Worm (Caenorhabditis elegans): ENCODE measurements around the gene fbxb-87.

Gene fbxb-87

DNA sequence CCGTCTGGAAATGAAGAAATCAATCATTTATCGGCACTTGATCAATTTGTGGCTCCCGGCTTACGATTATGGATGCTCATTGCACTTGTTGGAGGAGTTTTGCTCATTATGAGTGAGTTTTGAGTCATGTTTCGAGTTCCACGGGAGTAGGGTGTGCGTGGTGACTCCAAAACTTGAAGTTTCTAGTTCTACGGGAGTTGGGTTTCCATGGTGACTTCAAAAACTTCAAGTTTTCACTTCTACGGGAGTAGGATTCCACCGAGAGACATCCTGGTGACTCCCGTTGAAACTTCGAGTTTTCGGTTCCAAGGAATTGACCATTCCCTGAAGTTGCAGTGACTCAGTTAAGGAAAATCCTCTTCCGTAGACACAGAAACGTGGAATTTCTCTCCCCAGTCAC lies 37.5 kb upstream of the fbxb-87 start (continued):
- TF ChIP-seq hlh-6 (tag; optimal IDR thresholded peaks at IDR 0.05), result peak; percentile 85
- TF ChIP-seq mec-3 (tag; optimal IDR thresholded peaks at IDR 0.05; ENCODE audit: borderline replicate concordance), result peak; percentile 96
- TF ChIP-seq lim-6 (tag; optimal IDR thresholded peaks at IDR 0.05), result peak; percentile 94
- no peak for TF ChIP-seq unc-55 (GFP tag; optimal IDR thresholded peaks at IDR 0.05)
- TF ChIP-seq sdc-2 (tag; optimal IDR thresholded peaks at IDR 0.05), result peak; percentile 51
- peak; percentile 93 for TF ChIP-seq ets-4 (tag; optimal IDR thresholded peaks at IDR 0.05)
- peak; percentile 97 for TF ChIP-seq ceh-2 (tag; optimal IDR thresholded peaks at IDR 0.05)
- no peak for TF ChIP-seq ceh-22 (tag; optimal IDR thresholded peaks at IDR 0.05)
- TF ChIP-seq pha-4 (tag; optimal IDR thresholded peaks at IDR 0.05), result no peak
- peak; percentile 99 for TF ChIP-seq ceh-31 (tag; optimal IDR thresholded peaks at IDR 0.05)
- TF ChIP-seq ceh-24 (tag; optimal IDR thresholded peaks at IDR 0.05), result no peak
- TF ChIP-seq C08G9.2 (tag; optimal IDR thresholded peaks at IDR 0.05), result peak; percentile 99
- TF ChIP-seq ceh-6 (GFP tag; optimal IDR thresholded peaks at IDR 0.05), result peak; percentile 60
- no peak for TF ChIP-seq lin-11 (tag; optimal IDR thresholded peaks at IDR 0.05)
- TF ChIP-seq elt-4 (tag; optimal IDR thresholded peaks at IDR 0.05), result peak; percentile 93
- TF ChIP-seq nhr-11 (tag; optimal IDR thresholded peaks at IDR 0.05), result no peak

DNA sequence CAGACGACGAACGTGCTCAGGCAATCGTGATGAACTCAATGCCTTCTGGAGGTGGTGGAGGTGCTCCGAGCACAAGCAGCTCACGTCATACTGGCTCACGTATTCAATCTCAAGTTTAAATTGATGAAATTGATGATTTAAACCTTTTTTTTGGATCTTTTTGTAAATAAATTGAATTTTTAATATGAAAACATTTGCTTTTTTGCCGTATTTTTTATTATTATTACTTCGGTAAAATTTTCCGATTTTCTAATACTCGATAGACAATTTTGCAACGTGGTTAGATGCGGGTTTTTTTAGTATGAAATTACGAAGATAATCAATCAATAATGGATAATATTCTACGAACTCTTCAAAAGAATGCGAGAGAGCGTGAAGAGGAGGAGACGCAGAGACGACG lies 36.3 kb upstream of the fbxb-87 start, which contains the start of gene oxi-1:
oxi-1 (plus strand) TSS at position 301 of the 400 bp plus-strand sequence.
- TF ChIP-seq pag-3 (tag; optimal IDR thresholded peaks at IDR 0.05; ENCODE audit: borderline replicate concordance) (no peak), tbx-7 (tag; optimal IDR thresholded peaks at IDR 0.05) (no peak), madf-2 (tag; optimal IDR thresholded peaks at IDR 0.05) (no peak), ceh-14 (tag; optimal IDR thresholded peaks at IDR 0.05) (no peak), ceh-18 (tag; optimal IDR thresholded peaks at IDR 0.05) (no peak), ceh-48 (tag; optimal IDR thresholded peaks at IDR 0.05) (no peak)

DNA sequence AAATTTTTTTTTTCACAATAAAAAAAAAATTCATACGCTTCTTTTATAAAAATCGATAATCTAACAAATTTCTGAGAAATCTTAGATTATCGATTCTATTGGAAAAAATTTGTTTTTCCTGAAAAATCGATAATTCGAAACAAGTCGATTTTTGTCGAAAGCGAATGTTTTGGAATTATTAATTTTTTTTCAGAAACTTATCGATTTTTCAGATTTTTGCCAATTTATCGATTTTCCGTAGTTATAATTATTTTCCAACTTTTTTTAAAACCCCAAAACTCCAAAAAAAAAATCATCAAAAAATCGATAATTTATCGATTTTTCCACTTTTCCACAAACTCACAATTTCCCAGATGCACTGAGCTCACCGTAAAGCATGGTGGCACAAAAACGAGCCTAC lies 32.9 kb upstream of the fbxb-87 start:
- TF ChIP-seq Y22D7AL.16 (tag; optimal IDR thresholded peaks at IDR 0.05) (no peak), ceh-48 (tag; optimal IDR thresholded peaks at IDR 0.05) (peak; percentile 42)

DNA sequence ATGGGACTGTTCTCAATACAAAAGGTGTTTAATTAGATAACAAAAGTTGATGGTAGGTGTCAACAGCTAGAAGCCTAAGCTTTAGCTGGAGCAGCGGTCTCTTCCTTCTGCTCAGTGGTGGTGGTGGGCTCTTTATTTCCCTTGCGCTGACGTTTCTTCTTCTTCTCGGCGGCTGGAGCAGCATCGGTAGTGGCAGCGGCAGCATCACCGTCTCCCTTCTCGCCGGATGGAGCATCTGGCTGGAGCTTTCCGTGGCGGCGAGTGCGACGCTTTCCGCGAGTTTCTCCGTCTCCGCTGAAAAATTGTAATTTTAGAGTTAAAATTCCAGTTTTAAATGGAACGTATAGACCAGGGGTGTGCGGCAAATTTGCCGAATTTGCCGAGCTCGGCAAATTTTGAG lies 27.2 kb upstream of the fbxb-87 start:
- TF ChIP-seq hlh-6 (tag; optimal IDR thresholded peaks at IDR 0.05) (no peak), pha-2 (tag; optimal IDR thresholded peaks at IDR 0.05) (no peak)

DNA sequence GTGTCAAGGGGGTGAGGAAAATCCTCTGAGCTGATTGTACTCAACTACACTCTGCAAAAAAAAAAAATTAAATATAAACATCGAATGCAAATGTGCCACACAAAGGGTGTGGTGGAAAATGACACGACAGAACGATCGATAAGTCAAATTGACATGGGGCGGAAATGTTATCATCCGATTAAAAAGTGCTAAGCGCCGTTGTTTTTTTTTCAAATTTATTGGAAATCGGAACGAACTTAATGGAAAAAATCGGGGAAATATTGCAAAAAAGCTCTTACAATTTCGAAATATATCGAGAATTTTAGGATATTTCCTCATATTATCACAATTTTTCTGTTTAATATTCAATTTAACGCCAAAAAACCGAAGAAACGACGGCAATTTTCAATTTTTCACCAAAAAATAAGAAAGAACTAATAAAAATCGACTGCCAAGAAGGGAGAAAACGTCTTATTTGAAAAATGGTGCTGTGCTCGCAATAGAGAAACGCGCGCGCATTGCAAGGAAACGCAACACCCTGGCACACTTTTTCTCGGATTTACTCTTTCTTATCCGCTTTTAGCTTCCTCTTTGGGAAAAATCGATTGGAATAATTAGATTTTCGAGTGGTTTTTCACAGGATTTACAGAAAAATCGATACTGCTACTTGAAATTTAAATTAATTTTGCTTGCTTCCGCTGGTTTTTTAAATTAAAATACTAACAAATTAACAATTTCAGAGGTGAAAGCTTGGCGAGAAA lies 25.5 kb upstream of the fbxb-87 start, which contains the start of the genes cey-4 and vps-50:
cey-4 (minus strand) TSS at position 51 of the 740 bp plus-strand sequence.
vps-50 (plus strand) TSS at position 541 of the 740 bp plus-strand sequence.
- TF ChIP-seq sdc-2 (tag; optimal IDR thresholded peaks at IDR 0.05) (no peak), dmd-4 (tag; optimal IDR thresholded peaks at IDR 0.05; ENCODE audit: borderline replicate concordance) (no peak), C08G9.2 (tag; optimal IDR thresholded peaks at IDR 0.05) (no peak), rnt-1 (tag; optimal IDR thresholded peaks at IDR 0.05) (no peak), ceh-22 (tag; optimal IDR thresholded peaks at IDR 0.05) (no peak), ceh-30 (tag; optimal IDR thresholded peaks at IDR 0.05) (no peak), ceh-9 (tag; optimal IDR thresholded peaks at IDR 0.05) (no peak), Y22D7AL.16 (tag; optimal IDR thresholded peaks at IDR 0.05) (no peak), unc-3 (GFP tag; conservative IDR thresholded peaks at IDR 0.05) (no peak), unc-3 (tag; optimal IDR thresholded peaks at IDR 0.05) (peak; percentile 26), ztf-16 (tag; optimal IDR thresholded peaks at IDR 0.05) (peak; percentile 35), dve-1 (tag; optimal IDR thresholded peaks at IDR 0.05) (peak; percentile 20), pag-3 (tag; optimal IDR thresholded peaks at IDR 0.05; ENCODE audit: borderline replicate concordance) (no peak), ceh-19 (GFP tag; optimal IDR thresholded peaks at IDR 0.05) (no peak), K02D7.2 (tag; optimal IDR thresholded peaks at IDR 0.05) (no peak), ama-1 (optimal IDR thresholded peaks at IDR 0.05) (no peak), ceh-48 (tag; optimal IDR thresholded peaks at IDR 0.05) (peak; percentile 57), C38D4.7 (GFP tag; optimal IDR thresholded peaks at IDR 0.05) (no peak), ceh-31 (tag; optimal IDR thresholded peaks at IDR 0.05) (peak; percentile 60), ceh-2 (tag; optimal IDR thresholded peaks at IDR 0.05) (no peak), fax-1 (tag; optimal IDR thresholded peaks at IDR 0.05) (no peak), ttx-3 (tag; optimal IDR thresholded peaks at IDR 0.05) (no peak), hlh-8 (tag; optimal IDR thresholded peaks at IDR 0.05) (no peak), hlh-15 (tag; optimal IDR thresholded peaks at IDR 0.05) (no peak), ceh-14 (tag; optimal IDR thresholded peaks at IDR 0.05) (no peak), nfya-1 (tag; optimal IDR thresholded peaks at IDR 0.05) (no peak), ceh-18 (tag; optimal IDR thresholded peaks at IDR 0.05) (no peak), pha-2 (tag; optimal IDR thresholded peaks at IDR 0.05) (no peak), nhr-11 (tag; optimal IDR thresholded peaks at IDR 0.05) (no peak), tbx-2 (tag; optimal IDR thresholded peaks at IDR 0.05) (peak; percentile 35), hlh-13 (GFP tag; optimal IDR thresholded peaks at IDR 0.05) (no peak)
